Fruit fly (Drosophila melanogaster) Kc167 (cell line): Measurements from ENCODE around the gene CG32945.

Source experiments
- h ChIP-seq: fragments of >200 bp; optimal IDR thresholded peaks from 3 replicates; lab custom pipeline; 2018; ENCODE audit warnings: missing external identifiers
- insv ChIP-seq: fragments of >200 bp; optimal IDR thresholded peaks from 3 replicates; lab custom pipeline; 2018; ENCODE audit warnings: missing external identifiers
- psq ChIP-seq: fragments of >200 bp; optimal IDR thresholded peaks from 2 replicates; lab custom pipeline; 2017; ENCODE audit warnings: missing external identifiers
- ttk ChIP-seq: sonication (Bioruptor generic); optimal IDR thresholded peaks from 2 replicates; lab custom pipeline; 2017; ENCODE audit warnings: missing external identifiers

DNA sequence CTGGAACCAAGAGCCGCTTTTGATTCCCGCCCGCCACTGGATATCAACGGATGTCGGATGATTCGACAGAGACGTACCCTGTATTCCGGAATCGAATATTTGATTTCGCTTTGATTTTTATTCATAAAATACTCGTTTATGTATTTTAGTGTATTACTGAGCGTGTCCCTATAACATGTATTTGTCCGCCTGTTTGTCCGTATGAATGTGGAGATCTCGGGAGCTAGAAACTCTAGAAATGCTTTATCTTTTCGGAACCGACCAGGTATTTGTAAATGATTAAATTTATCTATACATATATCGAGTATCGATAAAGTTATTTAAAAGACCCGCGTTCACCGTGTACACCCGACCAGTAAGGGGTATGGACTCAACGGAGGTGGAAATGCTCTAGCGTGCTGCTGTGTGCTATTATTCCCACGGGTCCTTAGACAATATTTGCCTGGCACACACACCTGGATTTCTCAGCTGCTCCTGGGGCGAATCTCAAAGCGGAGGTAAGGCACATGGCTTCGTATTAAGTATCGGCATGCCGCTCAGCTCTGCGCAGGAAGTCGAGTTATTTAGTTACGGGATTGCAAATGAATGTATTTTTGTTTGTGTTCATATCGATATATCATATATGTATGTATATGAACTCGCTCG is 23.6 kb upstream of the CG32945 start:
- TF ChIP-seq insv (lab: Kevin White, UChicago) (no peak), h (lab: Kevin White, UChicago) (no peak), psq (no peak), ttk (no peak)
